Fruit fly (Drosophila melanogaster) whole organism, embryonic: ENCODE measurements around the gene prtp.
A peak's percentile ranks its signal among the peaks of the same experiment; 100 is the strongest.

ENCODE experiments used
- CG10147 ChIP-seq: fragments of 200-800 bp; sonication (Bioruptor generic); optimal IDR thresholded peaks from 2 replicates; lab custom pipeline; 2019; ENCODE audit warnings: missing biosample characterization, mild to moderate bottlenecking, missing genetic modification characterization, moderate library complexity
- CG10209 ChIP-seq: fragments of 200-800 bp; sonication (Bioruptor generic); optimal IDR thresholded peaks from 3 replicates; lab custom pipeline; 2017; ENCODE audit warnings: missing biosample characterization, mild to moderate bottlenecking, missing genetic modification characterization, missing genetic modification reagents
- CG10274 ChIP-seq: fragments of 200-800 bp; sonication (Bioruptor generic); optimal IDR thresholded peaks from 3 replicates; lab custom pipeline; 2017; ENCODE audit warnings: missing biosample characterization, mild to moderate bottlenecking, missing genetic modification characterization
- CG10462 ChIP-seq: fragments of 200-800 bp; sonication (Bioruptor generic); optimal IDR thresholded peaks from 2 replicates; lab custom pipeline; 2016; ENCODE audit warnings: missing biosample characterization, missing genetic modification characterization
- CG10543 ChIP-seq: fragments of 200-800 bp; sonication (Bioruptor generic); optimal IDR thresholded peaks from 3 replicates; lab custom pipeline; 2017; ENCODE audit warnings: missing biosample characterization, mild to moderate bottlenecking, missing genetic modification characterization, moderate library complexity
- CG11504 ChIP-seq: fragments of 200-800 bp; sonication (Bioruptor generic); optimal IDR thresholded peaks from 3 replicates; lab custom pipeline; 2019; ENCODE audit warnings: missing biosample characterization, mild to moderate bottlenecking, missing genetic modification characterization, moderate library complexity
- CG13624 ChIP-seq: fragments of 200-800 bp; sonication (Bioruptor generic); optimal IDR thresholded peaks from 2 replicates; lab custom pipeline; 2016; ENCODE audit warnings: missing biosample characterization, missing genetic modification characterization
- CG13894 ChIP-seq: fragments of 200-800 bp; sonication (Bioruptor generic); optimal IDR thresholded peaks from 3 replicates; lab custom pipeline; 2018; ENCODE audit warnings: missing biosample characterization, mild to moderate bottlenecking, missing genetic modification characterization, moderate library complexity
- CG15601 ChIP-seq: fragments of 200-800 bp; sonication (Bioruptor generic); optimal IDR thresholded peaks from 3 replicates; lab custom pipeline; 2019; ENCODE audit warnings: missing biosample characterization, mild to moderate bottlenecking, missing genetic modification characterization, moderate library complexity
- CG15696 ChIP-seq: fragments of 200-800 bp; sonication (Bioruptor generic); optimal IDR thresholded peaks from 2 replicates; lab custom pipeline; 2019; ENCODE audit warnings: missing biosample characterization, mild to moderate bottlenecking, missing genetic modification characterization, moderate library complexity
- CG17359 ChIP-seq: fragments of 200-800 bp; sonication (Bioruptor generic); optimal IDR thresholded peaks from 3 replicates; lab custom pipeline; 2018; ENCODE audit warnings: missing biosample characterization, mild to moderate bottlenecking, missing genetic modification characterization, moderate library complexity
- CG2116 ChIP-seq: fragments of 200-800 bp; sonication (Bioruptor generic); optimal IDR thresholded peaks from 3 replicates; lab custom pipeline; 2018; ENCODE audit warnings: missing biosample characterization, mild to moderate bottlenecking, missing genetic modification characterization
- CG2129 ChIP-seq: fragments of 200-800 bp; sonication (Bioruptor generic); IDR thresholded peaks from 2 replicates; pipeline ENCODE4 v1.3.6; 2022; ENCODE audit warnings: missing biosample characterization, missing genetic modification characterization; ENCODE audit not compliant: partially characterized antibody
- CG32532 ChIP-seq: fragments of 200-800 bp; sonication (Bioruptor generic); IDR thresholded peaks from 2 replicates; pipeline ENCODE4 v1.3.6; 2022; ENCODE audit warnings: missing biosample characterization, missing genetic modification characterization
- CG3281 ChIP-seq: fragments of 200-800 bp; sonication (Bioruptor generic); optimal IDR thresholded peaks from 3 replicates; lab custom pipeline; 2017; ENCODE audit warnings: missing biosample characterization, mild to moderate bottlenecking, missing genetic modification characterization
- CG3847 ChIP-seq: fragments of 200-800 bp; sonication (Bioruptor generic); IDR thresholded peaks from 2 replicates; pipeline ENCODE4 v1.3.6; 2022; ENCODE audit warnings: missing biosample characterization, missing genetic modification characterization
- CG4854 ChIP-seq: fragments of 200-800 bp; sonication (Bioruptor generic); optimal IDR thresholded peaks from 2 replicates; lab custom pipeline; 2016; ENCODE audit warnings: missing biosample characterization, missing genetic modification characterization, inconsistent platforms
- CG6689 ChIP-seq: fragments of 200-800 bp; sonication (Bioruptor generic); IDR thresholded peaks from 2 replicates; pipeline ENCODE4 v1.3.6; 2022; ENCODE audit warnings: missing biosample characterization, missing genetic modification characterization
- CG7928 ChIP-seq: fragments of 200-800 bp; sonication (Bioruptor generic); optimal IDR thresholded peaks from 2 replicates; lab custom pipeline; 2017; ENCODE audit warnings: missing biosample characterization, mild to moderate bottlenecking, missing genetic modification characterization
- CG7987 ChIP-seq: fragments of 200-800 bp; sonication (Bioruptor generic); optimal IDR thresholded peaks from 2 replicates; lab custom pipeline; 2018; ENCODE audit warnings: missing biosample characterization, mild to moderate bottlenecking, missing genetic modification characterization, moderate library complexity
- CHES-1-like ChIP-seq: fragments of 200-800 bp; sonication (Bioruptor generic); optimal IDR thresholded peaks from 2 replicates; lab custom pipeline; 2016; ENCODE audit warnings: missing biosample characterization, missing genetic modification characterization
- Dll ChIP-seq: fragments of 200-800 bp; sonication (Bioruptor generic); IDR thresholded peaks from 4 replicates; pipeline ENCODE4 v1.3.6; 2022; ENCODE audit warnings: missing biosample characterization, missing genetic modification characterization; ENCODE audit not compliant: partially characterized antibody
- Doc3 ChIP-seq: fragments of 200-800 bp; sonication (Bioruptor generic); IDR thresholded peaks from 3 replicates; pipeline ENCODE4 v1.3.6; 2022; ENCODE audit warnings: missing biosample characterization, missing genetic modification characterization; ENCODE audit not compliant: partially characterized antibody
- Lim3 ChIP-seq: fragments of 200-800 bp; sonication (Bioruptor generic); IDR thresholded peaks from 2 replicates; pipeline ENCODE4 v1.3.6; 2022; ENCODE audit warnings: missing biosample characterization, missing genetic modification characterization
- Lpt ChIP-seq: fragments of >200 bp; optimal IDR thresholded peaks from 2 replicates; lab custom pipeline; 2018; ENCODE audit warnings: missing biosample characterization, missing genetic modification characterization
- Sox102F ChIP-seq: fragments of 200-800 bp; sonication (Bioruptor generic); optimal IDR thresholded peaks from 2 replicates; lab custom pipeline; 2018; ENCODE audit warnings: missing biosample characterization, mild to moderate bottlenecking, missing genetic modification characterization, moderate library complexity
- Stat92E ChIP-seq, 3 experiments: fragments of >200 bp in 2 of 3; fragments of 200-800 bp in 1 of 3; sonication (Bioruptor generic) in 1 of 3; optimal IDR thresholded peaks; 2 replicates each; lab custom pipeline; 2017 to 2019; ENCODE audit warnings: missing biosample characterization in 3 of 3, missing genetic modification characterization in 3 of 3, mild to moderate bottlenecking in 1 of 3, moderate library complexity in 1 of 3
- TFAM ChIP-seq: fragments of 200-800 bp; sonication (Bioruptor generic); optimal IDR thresholded peaks from 2 replicates; lab custom pipeline; 2017; ENCODE audit warnings: missing biosample characterization, missing genetic modification characterization, inconsistent platforms
- bigmax ChIP-seq: fragments of 200-800 bp; sonication (Bioruptor generic); optimal IDR thresholded peaks from 2 replicates; lab custom pipeline; 2018; ENCODE audit warnings: missing biosample characterization, mild to moderate bottlenecking, missing genetic modification characterization
- br ChIP-seq: fragments of >200 bp; optimal IDR thresholded peaks from 2 replicates; lab custom pipeline; 2017
- da ChIP-seq: fragments of 200-800 bp; sonication (Bioruptor generic); optimal IDR thresholded peaks from 2 replicates; lab custom pipeline; 2016; ENCODE audit warnings: missing biosample characterization, missing genetic modification characterization
- dan ChIP-seq: fragments of 200-800 bp; sonication (Bioruptor generic); IDR thresholded peaks from 2 replicates; pipeline ENCODE4 v1.3.6; 2022; ENCODE audit warnings: missing biosample characterization, missing genetic modification characterization
- danr ChIP-seq: fragments of 200-800 bp; sonication (Bioruptor generic); IDR thresholded peaks from 2 replicates; pipeline ENCODE4 v1.3.6; 2022; ENCODE audit warnings: missing biosample characterization, missing genetic modification characterization
- dati ChIP-seq: fragments of 200-800 bp; sonication (Bioruptor generic); IDR thresholded peaks from 2 replicates; pipeline ENCODE4 v1.3.6; 2022; ENCODE audit warnings: missing biosample characterization, missing genetic modification characterization
- dimm ChIP-seq: fragments of 200-800 bp; sonication (Bioruptor generic); IDR thresholded peaks from 2 replicates; pipeline ENCODE4 v1.3.6; 2022; ENCODE audit warnings: missing biosample characterization, missing genetic modification characterization
- dpn ChIP-seq, 2 experiments: fragments of 200-800 bp; sonication (Bioruptor generic); optimal IDR thresholded peaks; 3 replicates each; lab custom pipeline; 2016; ENCODE audit warnings: missing biosample characterization in 2 of 2, missing genetic modification characterization in 2 of 2
- grau ChIP-seq: fragments of 200-800 bp; optimal IDR thresholded peaks from 3 replicates; lab custom pipeline; 2019; ENCODE audit warnings: missing biosample characterization, mild to moderate bottlenecking, missing genetic modification characterization, moderate library complexity
- hkb ChIP-seq, 2 experiments: fragments of 200-800 bp in 1 of 2; fragments of >200 bp in 1 of 2; sonication (Bioruptor generic) in 1 of 2; IDR thresholded peaks in 1 of 2; optimal IDR thresholded peaks in 1 of 2; 2 replicates each; pipeline versions ENCODE4 v1.3.6 to Lab custom; 2017 to 2022; ENCODE audit warnings: missing biosample characterization in 1 of 2, missing genetic modification characterization in 1 of 2
- ind ChIP-seq: fragments of 200-800 bp; sonication (Bioruptor generic); optimal IDR thresholded peaks from 3 replicates; lab custom pipeline; 2016; ENCODE audit warnings: missing biosample characterization, missing genetic modification characterization
- jigr1 ChIP-seq: fragments of 200-800 bp; sonication (Bioruptor generic); IDR thresholded peaks from 3 replicates; pipeline ENCODE4 v1.3.6; 2022; ENCODE audit warnings: missing biosample characterization, missing genetic modification characterization
- jing ChIP-seq: fragments of 200-800 bp; sonication (Bioruptor generic); optimal IDR thresholded peaks from 2 replicates; lab custom pipeline; 2018; ENCODE audit warnings: missing biosample characterization, mild to moderate bottlenecking, missing genetic modification characterization
- jumu ChIP-seq: fragments of 200-800 bp; sonication (Bioruptor generic); optimal IDR thresholded peaks from 3 replicates; lab custom pipeline; 2016; ENCODE audit warnings: missing biosample characterization, missing genetic modification characterization
- pita ChIP-seq: fragments of 200-800 bp; sonication (Bioruptor generic); optimal IDR thresholded peaks from 2 replicates; lab custom pipeline; 2017; ENCODE audit warnings: missing biosample characterization, mild to moderate bottlenecking, missing genetic modification characterization
- sens-2 ChIP-seq: fragments of 200-800 bp; sonication (Bioruptor generic); IDR thresholded peaks from 2 replicates; pipeline ENCODE4 v1.3.6; 2022; ENCODE audit warnings: missing biosample characterization, missing genetic modification characterization
- tgo ChIP-seq: fragments of 200-800 bp; sonication (Bioruptor generic); IDR thresholded peaks from 3 replicates; pipeline ENCODE4 v1.3.6; 2022; ENCODE audit warnings: missing biosample characterization, missing genetic modification characterization
- tin ChIP-seq: fragments of 200-800 bp; sonication (Bioruptor generic); optimal IDR thresholded peaks from 3 replicates; lab custom pipeline; 2016; ENCODE audit warnings: missing biosample characterization, missing genetic modification characterization
- ttk ChIP-seq: fragments of 200-800 bp; sonication (Bioruptor generic); IDR thresholded peaks from 2 replicates; pipeline ENCODE4 v2.1.2; 2022; ENCODE audit warnings: missing biosample characterization, missing genetic modification characterization
- tx ChIP-seq: fragments of 200-800 bp; sonication (Bioruptor generic); optimal IDR thresholded peaks from 2 replicates; lab custom pipeline; 2016; ENCODE audit warnings: missing biosample characterization, missing genetic modification characterization
- wdn ChIP-seq: fragments of 200-800 bp; sonication (Bioruptor generic); IDR thresholded peaks from 2 replicates; pipeline ENCODE4 v1.3.6; 2022; ENCODE audit warnings: missing biosample characterization, missing genetic modification characterization
- zf30C ChIP-seq: fragments of 200-800 bp; sonication (Bioruptor generic); optimal IDR thresholded peaks from 3 replicates; lab custom pipeline; 2018; ENCODE audit warnings: missing biosample characterization, mild to moderate bottlenecking, missing genetic modification characterization

The prtp gene

dm6 chrX:11678539-11679040 lies 38.0 kb upstream of the prtp start, which contains the start of the genes Vlet and bif (continued):
- TF ChIP-seq jigr1 (no peak), CG10274 (GFP tag; lab: Kevin White, UChicago) (peak; percentile 48), CG2116 (GFP tag; lab: Kevin White, UChicago) (peak; percentile 44), ind (peak; percentile 74), zf30C (GFP tag; lab: Kevin White, UChicago) (no peak), CG11504 (tag; lab: Kevin White, UChicago) (no peak), dpn (GFP tag; optimal IDR thresholded peaks at IDR 0.05; lab: Kevin White, UChicago) (peak; percentile 37 to 60), dati (GFP tag; lab: Robert Waterston, UW) (no peak), Dll (peak; percentile 61; the same call in 1 of the 4 replicates), hkb (optimal IDR thresholded peaks at IDR 0.05; lab: Kevin White, UChicago) (no peak), hkb (GFP tag; IDR thresholded peaks at IDR 0.05; lab: Robert Waterston, UW) (no peak), Lim3 (GFP tag; lab: Robert Waterston, UW) (no peak), Stat92E (GFP tag; optimal IDR thresholded peaks at IDR 0.05; lab: Kevin White, UChicago) (no peak), CG32532 (GFP tag; lab: Robert Waterston, UW) (peak; percentile 67), da (GFP tag; lab: Kevin White, UChicago) (no peak), jing (GFP tag; lab: Kevin White, UChicago) (no peak), Lpt (GFP tag; lab: Kevin White, UChicago) (no peak), ttk (GFP tag; lab: Robert Waterston, UW) (peak; percentile 15; the same call in 1 of the 2 replicates), grau (tag; lab: Kevin White, UChicago) (peak; percentile 76), tin (peak; percentile 72), CG3281 (GFP tag; lab: Kevin White, UChicago) (peak; percentile 68), CG13624 (GFP tag; lab: Kevin White, UChicago) (peak; percentile 23), wdn (GFP tag; lab: Robert Waterston, UW) (no peak), Sox102F (GFP tag; lab: Kevin White, UChicago) (no peak), sens-2 (GFP tag; lab: Robert Waterston, UW) (no peak), jumu (GFP tag; lab: Kevin White, UChicago) (peak; percentile 25), CG10147 (GFP tag; lab: Kevin White, UChicago) (peak; percentile 51), pita (GFP tag; lab: Kevin White, UChicago) (no peak), dimm (no peak), CG15601 (tag; lab: Kevin White, UChicago) (peak; percentile 45), CG2129 (GFP tag; lab: Robert Waterston, UW) (0 out of 2 replicates have a peak, but pooled peaks have one; percentile 18), TFAM (GFP tag; lab: Kevin White, UChicago) (no peak), dan (no peak), CG10462 (GFP tag; lab: Kevin White, UChicago) (peak; percentile 44), CG10543 (GFP tag; lab: Kevin White, UChicago) (peak; percentile 70), CG13894 (no peak), CG10209 (GFP tag; lab: Kevin White, UChicago) (peak; percentile 50), CG17359 (tag; lab: Kevin White, UChicago) (peak; percentile 47), CG7987 (GFP tag; lab: Kevin White, UChicago) (no peak), CG6689 (GFP tag; lab: Robert Waterston, UW) (peak; percentile 49), CG15696 (tag; lab: Kevin White, UChicago) (peak; percentile 56), CG4854 (no peak), CHES-1-like (GFP tag; lab: Kevin White, UChicago) (no peak), CG3847 (peak; percentile 73), danr (no peak), tgo (GFP tag; lab: Robert Waterston, UW) (no peak; the same call in 2 of the 3 replicates), br (lab: Kevin White, UChicago) (no peak), Doc3 (GFP tag; lab: Robert Waterston, UW) (0 out of 3 replicates have a peak, but pooled peaks have one; percentile 28), bigmax (no peak), tx (GFP tag; lab: Kevin White, UChicago) (peak; percentile 29), CG7928 (GFP tag; lab: Kevin White, UChicago) (peak; percentile 48)
